Worm (Caenorhabditis elegans): ENCODE data around the gene Y57G7A.2.
A peak's percentile ranks its signal among the peaks of the same experiment; 100 is the strongest.

Gene Y57G7A.2

ce11 chrII:1306550-1306949, 10.7 kb downstream of the Y57G7A.2 start (continued):
- TF ChIP-seq tbx-9 (tag; optimal IDR thresholded peaks at IDR 0.05; ENCODE audit: borderline replicate concordance) = no peak
- TF ChIP-seq ceh-91 (GFP tag; IDR thresholded peaks at IDR 0.05) = peak; percentile 61; the same call in 1 of the 2 replicates
- TF ChIP-seq C06A6.2 (GFP tag; conservative IDR thresholded peaks at IDR 0.05) = no peak

- TF ChIP-seq madf-6 (GFP tag; IDR thresholded peaks at IDR 0.05) (peak; percentile 74), pbrm-1 (GFP tag; IDR thresholded peaks at IDR 0.05) (no peak), mcd-1 (GFP tag; IDR thresholded peaks at IDR 0.05) (peak; percentile 55), lsl-1 (GFP tag; optimal IDR thresholded peaks at IDR 0.05) (peak; percentile 87), lin-40 (tag; optimal IDR thresholded peaks at IDR 0.05) (no peak), lin-54 (GFP tag; optimal IDR thresholded peaks at IDR 0.05) (peak; percentile 36), ceh-27 (GFP tag; optimal IDR thresholded peaks at IDR 0.05) (peak; percentile 55), sea-2 (GFP tag; IDR thresholded peaks at IDR 0.05) (no peak), dpff-1 (tag; optimal IDR thresholded peaks at IDR 0.05) (no peak), unc-62 (GFP tag; optimal IDR thresholded peaks at IDR 0.05) (no peak), mxl-1 (tag; optimal IDR thresholded peaks at IDR 0.05) (no peak), F33H1.4 (GFP tag; IDR thresholded peaks at IDR 0.05) (peak; percentile 84), atf-7 (tag; optimal IDR thresholded peaks at IDR 0.05) (no peak), madf-8 (GFP tag; conservative IDR thresholded peaks at IDR 0.05) (peak; percentile 27; the same call in 1 of the 2 replicates), ceh-100 (GFP tag; IDR thresholded peaks at IDR 0.05) (no peak), cebp-1 (GFP tag; IDR thresholded peaks at IDR 0.05) (no peak), cebp-1 (tag; optimal IDR thresholded peaks at IDR 0.05) (peak; percentile 2), efl-1 (GFP tag; optimal IDR thresholded peaks at IDR 0.05) (peak; percentile 7), F23B12.7 (tag; optimal IDR thresholded peaks at IDR 0.05; ENCODE audit: insufficient read depth) (no peak), attf-3 (GFP tag; conservative IDR thresholded peaks at IDR 0.05) (no peak), dox-1 (GFP tag; IDR thresholded peaks at IDR 0.05) (peak; percentile 38; the same call in 1 of the 2 replicates), bed-2 (GFP tag; IDR thresholded peaks at IDR 0.05) (no peak), ztf-6 (GFP tag; IDR thresholded peaks at IDR 0.05) (no peak), hmg-1.2 (GFP tag; IDR thresholded peaks at IDR 0.05) (peak; percentile 8; the same call in 1 of the 2 replicates), dpl-1 (GFP tag; optimal IDR thresholded peaks at IDR 0.05) (no peak), madf-3 (GFP tag; IDR thresholded peaks at IDR 0.05) (no peak), tlf-1 (GFP tag; optimal IDR thresholded peaks at IDR 0.05) (no peak), Y95B8A.8 (GFP tag; IDR thresholded peaks at IDR 0.05) (no peak), snpc-1.3 (tag; optimal IDR thresholded peaks at IDR 0.05; ENCODE audit: insufficient read depth) (no peak), D2030.7 (GFP tag; IDR thresholded peaks at IDR 0.05) (peak; percentile 46), F49E8.2 (tag; optimal IDR thresholded peaks at IDR 0.05; ENCODE audit: insufficient read depth) (peak; percentile 25), him-1 (tag; optimal IDR thresholded peaks at IDR 0.05) (no peak), fkh-3 (tag; optimal IDR thresholded peaks at IDR 0.05) (no peak), xnd-1 (tag; optimal IDR thresholded peaks at IDR 0.05) (peak; percentile 66), ztf-3 (GFP tag; optimal IDR thresholded peaks at IDR 0.05) (no peak), nhr-179 (tag; optimal IDR thresholded peaks at IDR 0.05) (no peak)
These were observed 14.1 kb downstream of the Y57G7A.2 start, which contains the start of the genes alh-6 and fcho-1 for ce11 chrII:1309892-1310516. Gene alh-6, minus strand, starts transcription at chrII:1310133. Gene fcho-1, plus strand, starts transcription at chrII:1310515.
